Worm (Caenorhabditis elegans): ENCODE results near the gene F54E7.6.

The F54E7.6 gene

DNA sequence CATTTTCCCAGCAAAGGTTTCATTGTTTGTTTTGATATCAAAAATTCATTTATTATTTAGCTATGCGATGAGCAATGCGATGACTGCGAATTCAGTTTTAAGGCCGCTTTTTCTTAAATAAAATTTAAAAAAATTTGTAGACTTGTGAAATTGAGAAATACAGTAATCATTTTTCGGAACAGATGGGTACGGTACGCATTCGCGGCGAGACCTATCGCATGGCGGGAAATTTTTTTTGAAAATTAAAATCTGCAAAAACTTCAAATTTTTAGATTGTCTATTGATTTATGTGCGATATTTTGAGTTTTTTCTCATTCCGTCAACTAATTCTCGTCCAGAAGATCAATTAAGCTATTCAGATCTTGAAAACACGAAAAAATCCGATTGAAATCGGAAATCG, 2.6 kb upstream of the F54E7.6 start (continued):
- TF ChIP-seq ztf-18 (tag; optimal IDR thresholded peaks at IDR 0.05) (peak; percentile 27), rcor-1 (GFP tag; IDR thresholded peaks at IDR 0.05) (peak; percentile 86), F49E8.2 (tag; optimal IDR thresholded peaks at IDR 0.05; ENCODE audit: insufficient read depth) (peak; percentile 90), dpl-1 (GFP tag; optimal IDR thresholded peaks at IDR 0.05) (peak; percentile 95), F57C9.4 (tag; optimal IDR thresholded peaks at IDR 0.05) (no peak), rec-8 (tag; optimal IDR thresholded peaks at IDR 0.05) (no peak), snpc-1.3 (tag; optimal IDR thresholded peaks at IDR 0.05; ENCODE audit: insufficient read depth) (peak; percentile 66), snpc-3.4 (tag; optimal IDR thresholded peaks at IDR 0.05) (peak; percentile 85), tlf-1 (GFP tag; optimal IDR thresholded peaks at IDR 0.05) (peak; percentile 82), tbp1 (GFP tag; optimal IDR thresholded peaks at IDR 0.05) (peak; percentile 64), hrde-1 (tag; optimal IDR thresholded peaks at IDR 0.05; ENCODE audit: borderline replicate concordance) (peak; percentile 56), dpff-1 (tag; optimal IDR thresholded peaks at IDR 0.05) (no peak), mcd-1 (GFP tag; IDR thresholded peaks at IDR 0.05) (peak; percentile 66), hsf-1 (GFP tag; IDR thresholded peaks at IDR 0.05) (peak; percentile 84), dox-1 (GFP tag; IDR thresholded peaks at IDR 0.05) (peak; percentile 86), Y53G8AR.9 (GFP tag; conservative IDR thresholded peaks at IDR 0.05) (peak; percentile 83), F33H1.4 (GFP tag; IDR thresholded peaks at IDR 0.05) (peak; percentile 99), xnd-1 (tag; optimal IDR thresholded peaks at IDR 0.05) (peak; percentile 100), madf-3 (GFP tag; IDR thresholded peaks at IDR 0.05) (peak; percentile 56; the same call in 1 of the 2 replicates), madf-8 (GFP tag; conservative IDR thresholded peaks at IDR 0.05) (peak; percentile 100), madf-6 (GFP tag; IDR thresholded peaks at IDR 0.05) (peak; percentile 100), nhr-179 (tag; optimal IDR thresholded peaks at IDR 0.05) (no peak), snpc-4 (GFP tag; optimal IDR thresholded peaks at IDR 0.05) (peak; percentile 59), snpc-4 (tag; optimal IDR thresholded peaks at IDR 0.05) (peak in 3 of 4 experiments; percentile 46 to 72 (median 68)), Y53F4B.3 (GFP tag; IDR thresholded peaks at IDR 0.05) (no peak), athp-1 (tag; optimal IDR thresholded peaks at IDR 0.05) (peak; percentile 56)

DNA sequence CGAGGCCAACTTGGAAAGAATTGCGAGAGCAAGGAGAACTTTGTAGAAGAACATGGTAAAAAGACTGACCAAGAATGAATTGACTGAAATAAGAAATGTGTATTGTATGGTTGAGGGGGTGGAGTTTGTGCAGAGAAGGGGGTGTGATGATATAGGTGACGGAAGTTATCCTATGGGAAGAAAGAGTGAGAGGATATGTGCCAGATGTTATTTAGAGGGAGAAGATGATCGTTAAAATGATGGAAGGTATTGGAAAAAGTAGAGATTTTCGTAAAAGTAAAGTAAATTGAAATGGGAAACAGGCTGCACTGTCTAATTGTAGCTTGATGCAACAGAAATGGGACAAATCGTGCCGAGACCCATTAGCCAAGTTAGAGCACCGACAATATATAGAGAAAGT, 3.9 kb downstream of the F54E7.6 start, which contains the start of gene sdz-21:
sdz-21 (minus strand) TSS at position 101 of the 400 bp plus-strand sequence.
- no peak for TF ChIP-seq nhr-80 (tag; optimal IDR thresholded peaks at IDR 0.05)
- no peak for TF ChIP-seq C06A6.2 (GFP tag; conservative IDR thresholded peaks at IDR 0.05)
- TF ChIP-seq hsf-1 (GFP tag; IDR thresholded peaks at IDR 0.05), result no peak
- no peak for TF ChIP-seq gei-17 (GFP tag; optimal IDR thresholded peaks at IDR 0.05)
- no peak for TF ChIP-seq F37B4.10 (GFP tag; IDR thresholded peaks at IDR 0.05)
- TF ChIP-seq F23B12.7 (tag; optimal IDR thresholded peaks at IDR 0.05; ENCODE audit: insufficient read depth), result no peak
- TF ChIP-seq Y53F4B.3 (GFP tag; IDR thresholded peaks at IDR 0.05), result no peak
- TF ChIP-seq K12H6.12 (tag; optimal IDR thresholded peaks at IDR 0.05), result no peak
- TF ChIP-seq lsl-1 (GFP tag; optimal IDR thresholded peaks at IDR 0.05), result no peak
- no peak for TF ChIP-seq F57A8.1 (GFP tag; optimal IDR thresholded peaks at IDR 0.05)
- no peak for TF ChIP-seq zfh-2 (GFP tag; conservative IDR thresholded peaks at IDR 0.05)
- TF ChIP-seq mes-4 (tag; optimal IDR thresholded peaks at IDR 0.05), result no peak
- no peak for TF ChIP-seq F39B2.1 (GFP tag; IDR thresholded peaks at IDR 0.05)
